Fruit fly (Drosophila melanogaster) whole organism, embryonic: Measurements from ENCODE around the gene CG15536.

Experiments used
- ATbp ChIP-seq: fragments of 200-800 bp; sonication (Bioruptor generic); optimal IDR thresholded peaks from 2 replicates; lab custom pipeline; 2017; ENCODE audit warnings: missing biosample characterization, mild to moderate bottlenecking, missing genetic modification characterization, missing genetic modification reagents
- CG10209 ChIP-seq: fragments of 200-800 bp; sonication (Bioruptor generic); optimal IDR thresholded peaks from 3 replicates; lab custom pipeline; 2017; ENCODE audit warnings: missing biosample characterization, mild to moderate bottlenecking, missing genetic modification characterization, missing genetic modification reagents
- CG12942 ChIP-seq: fragments of 200-800 bp; sonication (Bioruptor generic); optimal IDR thresholded peaks from 3 replicates; lab custom pipeline; 2016; ENCODE audit warnings: missing biosample characterization, missing genetic modification characterization
- CG13296 ChIP-seq: fragments of 200-800 bp; sonication (Bioruptor generic); optimal IDR thresholded peaks from 3 replicates; lab custom pipeline; 2018; ENCODE audit warnings: missing biosample characterization, mild to moderate bottlenecking, missing genetic modification characterization
- CG14667 ChIP-seq: fragments of 200-800 bp; sonication (Bioruptor generic); IDR thresholded peaks from 2 replicates; pipeline ENCODE4 v1.3.6; 2022; ENCODE audit warnings: missing biosample characterization, missing genetic modification characterization
- CG15011 ChIP-seq: fragments of 200-800 bp; sonication (Bioruptor generic); optimal IDR thresholded peaks from 3 replicates; lab custom pipeline; 2018; ENCODE audit warnings: missing biosample characterization, mild to moderate bottlenecking, missing genetic modification characterization
- CG17612 ChIP-seq: fragments of 200-800 bp; sonication (Bioruptor generic); IDR thresholded peaks from 2 replicates; pipeline ENCODE4 v1.3.6; 2022; ENCODE audit warnings: missing biosample characterization, missing genetic modification characterization
- CG2120 ChIP-seq: fragments of 200-800 bp; sonication (Bioruptor generic); optimal IDR thresholded peaks from 3 replicates; lab custom pipeline; 2016; ENCODE audit warnings: missing biosample characterization, missing genetic modification characterization
- CG2199 ChIP-seq: fragments of 200-800 bp; sonication (Bioruptor generic); IDR thresholded peaks from 3 replicates; pipeline ENCODE4 v1.3.6; 2022; ENCODE audit warnings: missing biosample characterization, missing genetic modification characterization
- CG30020 ChIP-seq: fragments of 200-800 bp; optimal IDR thresholded peaks from 2 replicates; lab custom pipeline; 2019; ENCODE audit warnings: missing biosample characterization, mild to moderate bottlenecking, missing genetic modification characterization, moderate library complexity
- CG30403 ChIP-seq: fragments of 200-800 bp; sonication (Bioruptor generic); optimal IDR thresholded peaks from 3 replicates; lab custom pipeline; 2016; ENCODE audit warnings: missing biosample characterization, missing genetic modification characterization
- CG31224 ChIP-seq: fragments of 200-800 bp; sonication (Bioruptor generic); IDR thresholded peaks from 2 replicates; pipeline ENCODE4 v1.3.6; 2022; ENCODE audit warnings: missing biosample characterization, missing genetic modification characterization
- CG32532 ChIP-seq: fragments of 200-800 bp; sonication (Bioruptor generic); IDR thresholded peaks from 2 replicates; pipeline ENCODE4 v1.3.6; 2022; ENCODE audit warnings: missing biosample characterization, missing genetic modification characterization
- CG34422 ChIP-seq: fragments of 200-800 bp; sonication (Bioruptor generic); IDR thresholded peaks from 3 replicates; pipeline ENCODE4 v1.3.6; 2022; ENCODE audit warnings: missing biosample characterization, missing genetic modification characterization
- CG3838 ChIP-seq: fragments of 200-800 bp; sonication (Bioruptor generic); optimal IDR thresholded peaks from 3 replicates; lab custom pipeline; 2016; ENCODE audit warnings: missing biosample characterization, missing genetic modification characterization
- CG4617 ChIP-seq: fragments of 200-800 bp; sonication (Bioruptor generic); optimal IDR thresholded peaks from 3 replicates; lab custom pipeline; 2016; ENCODE audit warnings: missing biosample characterization, missing genetic modification characterization, borderline replicate concordance
- CG7963 ChIP-seq: fragments of 200-800 bp; sonication (Bioruptor generic); IDR thresholded peaks from 3 replicates; pipeline ENCODE4 v1.3.6; 2022; ENCODE audit warnings: missing biosample characterization, missing genetic modification characterization; ENCODE audit not compliant: partially characterized antibody
- CG9215 ChIP-seq: fragments of 200-800 bp; sonication (Bioruptor generic); IDR thresholded peaks from 2 replicates; pipeline ENCODE4 v1.3.6; 2022; ENCODE audit warnings: missing biosample characterization, missing genetic modification characterization
- CG9609 ChIP-seq: fragments of 200-800 bp; sonication (Bioruptor generic); optimal IDR thresholded peaks from 3 replicates; lab custom pipeline; 2016; ENCODE audit warnings: missing biosample characterization, missing genetic modification characterization
- D19B ChIP-seq: fragments of 200-800 bp; sonication (Bioruptor generic); optimal IDR thresholded peaks from 2 replicates; lab custom pipeline; 2017; ENCODE audit warnings: missing biosample characterization, mild to moderate bottlenecking, missing genetic modification characterization
- E2f1 ChIP-seq: fragments of 200-800 bp; sonication (Bioruptor generic); IDR thresholded peaks from 2 replicates; pipeline ENCODE4 v1.3.6; 2022; ENCODE audit warnings: missing biosample characterization, missing genetic modification characterization
- H2.0 ChIP-seq: fragments of 200-800 bp; sonication (Bioruptor generic); IDR thresholded peaks from 2 replicates; pipeline ENCODE4 v1.3.6; 2022; ENCODE audit warnings: missing biosample characterization, missing genetic modification characterization
- Hand ChIP-seq: fragments of 200-800 bp; sonication (Bioruptor generic); optimal IDR thresholded peaks from 2 replicates; lab custom pipeline; 2017; ENCODE audit warnings: mild to moderate bottlenecking, missing biosample characterization, missing genetic modification reagents, missing genetic modification characterization
- MTF-1 ChIP-seq: fragments of 200-800 bp; sonication (Bioruptor generic); optimal IDR thresholded peaks from 2 replicates; lab custom pipeline; 2018; ENCODE audit warnings: missing biosample characterization, mild to moderate bottlenecking, missing genetic modification characterization, borderline replicate concordance
- Vsx1 ChIP-seq: fragments of 200-800 bp; sonication (Bioruptor generic); optimal IDR thresholded peaks from 2 replicates; lab custom pipeline; 2017; ENCODE audit warnings: missing biosample characterization, mild to moderate bottlenecking, missing genetic modification characterization, missing genetic modification reagents
- ab ChIP-seq: fragments of 200-800 bp; sonication (Bioruptor generic); optimal IDR thresholded peaks from 2 replicates; lab custom pipeline; 2016; ENCODE audit warnings: missing biosample characterization, missing genetic modification characterization
- bigmax ChIP-seq: fragments of 200-800 bp; sonication (Bioruptor generic); optimal IDR thresholded peaks from 2 replicates; lab custom pipeline; 2018; ENCODE audit warnings: missing biosample characterization, mild to moderate bottlenecking, missing genetic modification characterization
- cas ChIP-seq: fragments of 200-800 bp; sonication (Bioruptor generic); IDR thresholded peaks from 2 replicates; pipeline ENCODE4 v1.3.6; 2022; ENCODE audit warnings: missing biosample characterization, missing genetic modification characterization
- cg ChIP-seq: fragments of 200-800 bp; sonication (Bioruptor generic); optimal IDR thresholded peaks from 3 replicates; lab custom pipeline; 2019; ENCODE audit warnings: missing biosample characterization, mild to moderate bottlenecking, missing genetic modification characterization, moderate library complexity
- chinmo ChIP-seq: fragments of 200-800 bp; sonication (Bioruptor generic); IDR thresholded peaks from 4 replicates; pipeline ENCODE4 v1.3.6; 2022; ENCODE audit warnings: missing biosample characterization, missing genetic modification characterization; ENCODE audit not compliant: partially characterized antibody
- dati ChIP-seq: fragments of 200-800 bp; sonication (Bioruptor generic); IDR thresholded peaks from 2 replicates; pipeline ENCODE4 v1.3.6; 2022; ENCODE audit warnings: missing biosample characterization, missing genetic modification characterization
- fd96Cb ChIP-seq: fragments of 200-800 bp; sonication (Bioruptor generic); optimal IDR thresholded peaks from 2 replicates; lab custom pipeline; 2018; ENCODE audit warnings: missing biosample characterization, mild to moderate bottlenecking, missing genetic modification characterization, moderate library complexity
- gce ChIP-seq: fragments of 200-800 bp; sonication (Bioruptor generic); IDR thresholded peaks from 3 replicates; pipeline ENCODE4 v1.3.6; 2022; ENCODE audit warnings: missing biosample characterization, missing genetic modification characterization
- hbn ChIP-seq: fragments of 200-800 bp; sonication (Bioruptor generic); IDR thresholded peaks from 2 replicates; pipeline ENCODE4 v1.3.6; 2022; ENCODE audit warnings: missing biosample characterization, missing genetic modification characterization; ENCODE audit not compliant: partially characterized antibody
- her ChIP-seq: fragments of 200-800 bp; sonication (Bioruptor generic); optimal IDR thresholded peaks from 2 replicates; lab custom pipeline; 2016; ENCODE audit warnings: missing biosample characterization, missing genetic modification characterization
- knrl ChIP-seq: fragments of 200-800 bp; sonication (Bioruptor generic); IDR thresholded peaks from 3 replicates; pipeline ENCODE4 v1.3.6; 2022; ENCODE audit warnings: missing biosample characterization, missing genetic modification characterization; ENCODE audit not compliant: partially characterized antibody
- odd ChIP-seq: fragments of 200-800 bp; sonication (Bioruptor generic); optimal IDR thresholded peaks from 2 replicates; lab custom pipeline; 2017; ENCODE audit warnings: missing biosample characterization, mild to moderate bottlenecking, missing genetic modification characterization
- pros ChIP-seq: fragments of 200-800 bp; sonication (Bioruptor generic); optimal IDR thresholded peaks from 3 replicates; lab custom pipeline; 2019; ENCODE audit warnings: missing biosample characterization, mild to moderate bottlenecking, missing genetic modification characterization, moderate library complexity
- sd ChIP-seq: fragments of 200-800 bp; sonication (Bioruptor generic); optimal IDR thresholded peaks from 3 replicates; lab custom pipeline; 2018; ENCODE audit warnings: missing biosample characterization, mild to moderate bottlenecking, missing genetic modification characterization, moderate library complexity
- sens ChIP-seq: fragments of 200-800 bp; sonication (Bioruptor generic); peaks from one replicate; lab custom pipeline; 2016; ENCODE audit warnings: missing biosample characterization, missing genetic modification characterization
- shn ChIP-seq: fragments of 200-800 bp; sonication (Bioruptor generic); optimal IDR thresholded peaks from 3 replicates; lab custom pipeline; 2016; ENCODE audit warnings: missing biosample characterization, missing genetic modification characterization
- so ChIP-seq: fragments of 200-800 bp; sonication (Bioruptor generic); IDR thresholded peaks from 3 replicates; pipeline ENCODE4 v1.3.6; 2022; ENCODE audit warnings: missing biosample characterization, missing genetic modification characterization
- stwl ChIP-seq: fragments of 200-800 bp; sonication (Bioruptor generic); optimal IDR thresholded peaks from 3 replicates; lab custom pipeline; 2018; ENCODE audit warnings: missing biosample characterization, mild to moderate bottlenecking, missing genetic modification characterization, moderate library complexity
- tna ChIP-seq: fragments of 200-800 bp; sonication (Bioruptor generic); IDR thresholded peaks from 2 replicates; pipeline ENCODE4 v1.3.6; 2022; ENCODE audit warnings: missing biosample characterization, missing genetic modification characterization; ENCODE audit not compliant: partially characterized antibody
- toy ChIP-seq: fragments of 200-800 bp; sonication (Bioruptor generic); IDR thresholded peaks from 2 replicates; pipeline ENCODE4 v1.3.6; 2022; ENCODE audit warnings: missing biosample characterization, missing genetic modification characterization
- twi ChIP-seq: fragments of 200-800 bp; optimal IDR thresholded peaks from 2 replicates; lab custom pipeline; 2019; ENCODE audit warnings: missing biosample characterization, mild to moderate bottlenecking, missing genetic modification characterization, moderate library complexity
- unpg ChIP-seq: fragments of 200-800 bp; sonication (Bioruptor generic); optimal IDR thresholded peaks from 3 replicates; lab custom pipeline; 2018; ENCODE audit warnings: missing biosample characterization, mild to moderate bottlenecking, missing genetic modification characterization, moderate library complexity
- vfl ChIP-seq: fragments of 200-800 bp; sonication (Bioruptor generic); optimal IDR thresholded peaks from 2 replicates; lab custom pipeline; 2016; ENCODE audit warnings: missing biosample characterization, missing genetic modification characterization
- wor ChIP-seq: fragments of 200-800 bp; sonication (Bioruptor generic); IDR thresholded peaks from 2 replicates; pipeline ENCODE4 v1.3.6; 2022; ENCODE audit warnings: missing biosample characterization, missing genetic modification characterization
- yki ChIP-seq: fragments of >200 bp; optimal IDR thresholded peaks from 3 replicates; lab custom pipeline; 2018

Gene CG15536

dm6 chr3R:30465775-30466494 lies 41.0 kb upstream of the CG15536 start, which contains the start of gene PH4alphaEFB (continued):
- TF ChIP-seq vfl, result no peak
- TF ChIP-seq CG34422 (GFP tag; lab: Robert Waterston, UW), result peak; percentile 56; the same call in 2 of the 3 replicates
- no peak for TF ChIP-seq D19B (GFP tag; lab: Kevin White, UChicago)
- TF ChIP-seq CG12942, result no peak
- TF ChIP-seq CG15011, result no peak
- no peak for TF ChIP-seq cas (GFP tag; lab: Robert Waterston, UW)
- peak; percentile 65 for TF ChIP-seq pros (GFP tag; lab: Kevin White, UChicago)
- TF ChIP-seq CG10209, result no peak
- TF ChIP-seq CG7963 (GFP tag; lab: Robert Waterston, UW), result no peak
- TF ChIP-seq knrl (GFP tag; lab: Robert Waterston, UW), result no peak
- no peak for TF ChIP-seq CG17612 (GFP tag; lab: Robert Waterston, UW)
- peak; percentile 6 for TF ChIP-seq CG13296
- TF ChIP-seq fd96Cb, result no peak
- no peak for TF ChIP-seq Hand (GFP tag; lab: Kevin White, UChicago)
- no peak for TF ChIP-seq H2.0 (GFP tag; lab: Robert Waterston, UW)
- TF ChIP-seq bigmax (GFP tag; lab: Kevin White, UChicago), result no peak
- peak; percentile 17 for TF ChIP-seq yki (lab: Kevin White, UChicago)
- peak; percentile 94 for TF ChIP-seq sens
- TF ChIP-seq ATbp (GFP tag; lab: Kevin White, UChicago), result no peak
- TF ChIP-seq wor (GFP tag; lab: Robert Waterston, UW), result no peak
- peak; percentile 27; the same call in 1 of the 2 replicates for TF ChIP-seq hbn
- no peak for TF ChIP-seq ab (GFP tag; lab: Kevin White, UChicago)
- TF ChIP-seq twi (tag; lab: Kevin White, UChicago), result no peak
- no peak for TF ChIP-seq shn (GFP tag; lab: Kevin White, UChicago)
- TF ChIP-seq CG2199, result 0 out of 3 replicates have a peak, but pooled peaks have one; percentile 28
- TF ChIP-seq CG9215 (GFP tag; lab: Robert Waterston, UW), result no peak
- TF ChIP-seq odd (GFP tag; lab: Kevin White, UChicago), result peak; percentile 1
- TF ChIP-seq Vsx1 (GFP tag; lab: Kevin White, UChicago), result no peak
- TF ChIP-seq sd (tag; lab: Kevin White, UChicago), result peak; percentile 57
- no peak for TF ChIP-seq CG14667 (GFP tag; lab: Robert Waterston, UW)
- no peak for TF ChIP-seq CG4617 (GFP tag; lab: Kevin White, UChicago)
- TF ChIP-seq toy (GFP tag; lab: Robert Waterston, UW), result no peak
- no peak for TF ChIP-seq dati (GFP tag; lab: Robert Waterston, UW)
- no peak for TF ChIP-seq CG3838
- TF ChIP-seq gce, result no peak
- TF ChIP-seq CG30403 (GFP tag; lab: Kevin White, UChicago), result no peak
- TF ChIP-seq CG2120, result no peak
- TF ChIP-seq CG9609 (GFP tag; lab: Kevin White, UChicago), result no peak
- no peak for TF ChIP-seq unpg (GFP tag; lab: Kevin White, UChicago)
- no peak; the same call in 1 of the 2 replicates for TF ChIP-seq CG32532 (GFP tag; lab: Robert Waterston, UW)
- TF ChIP-seq tna (GFP tag; lab: Robert Waterston, UW), result no peak
- no peak for TF ChIP-seq cg
- no peak for TF ChIP-seq CG31224 (GFP tag; lab: Robert Waterston, UW)
- no peak for TF ChIP-seq her (GFP tag; lab: Kevin White, UChicago)
- TF ChIP-seq chinmo (GFP tag; lab: Robert Waterston, UW), result peak; percentile 56; the same call in 1 of the 4 replicates
- peak; percentile 7 for TF ChIP-seq CG30020
- no peak for TF ChIP-seq MTF-1 (GFP tag; lab: Kevin White, UChicago)
- TF ChIP-seq E2f1 (GFP tag; lab: Robert Waterston, UW), result no peak
- TF ChIP-seq so (GFP tag; lab: Robert Waterston, UW), result peak; percentile 10; the same call in 1 of the 3 replicates
- TF ChIP-seq stwl (tag; lab: Kevin White, UChicago), result no peak
